Worm (Caenorhabditis elegans) whole organism, young adult: ENCODE results near the gene ilys-6.

ENCODE experiments used
- B0336.3 ChIP-seq: fragments of 200-800 bp; sonication (Bioruptor generic); IDR thresholded peaks from 2 replicates; pipeline ENCODE4 v1.3.6; 2022; ENCODE audit warnings: missing genetic modification characterization, missing compliant biosample characterization
- D2030.7 ChIP-seq: fragments of 200-800 bp; sonication (Bioruptor generic); IDR thresholded peaks from 2 replicates; pipeline ENCODE4 v1.3.6; 2022; ENCODE audit warnings: missing genetic modification reagents, missing genetic modification characterization, missing compliant biosample characterization
- F33H1.4 ChIP-seq: fragments of 200-800 bp; sonication (Bioruptor generic); IDR thresholded peaks from 2 replicates; pipeline ENCODE4 v1.3.6; 2022; ENCODE audit warnings: missing genetic modification reagents, missing genetic modification characterization, missing compliant biosample characterization
- F39B2.1 ChIP-seq: fragments of 200-800 bp; sonication (Bioruptor generic); IDR thresholded peaks from 2 replicates; pipeline ENCODE4 v1.3.6; 2022; ENCODE audit warnings: missing genetic modification reagents, missing genetic modification characterization, missing compliant biosample characterization
- F52B5.7 ChIP-seq: sonication (generic microtip); optimal IDR thresholded peaks from 2 replicates; lab custom pipeline; 2016; ENCODE audit warnings: mild to moderate bottlenecking, missing genetic modification characterization, missing compliant biosample characterization
- F55B11.4 ChIP-seq: sonication (generic microtip); optimal IDR thresholded peaks from 2 replicates; lab custom pipeline; 2016; ENCODE audit warnings: missing compliant biosample characterization, missing genetic modification characterization, borderline replicate concordance; ENCODE audit not compliant: insufficient read depth
- F57A8.1 ChIP-seq: fragments of 200-800 bp; sonication (Bioruptor generic); optimal IDR thresholded peaks from 2 replicates; lab custom pipeline; 2018; ENCODE audit warnings: mild to moderate bottlenecking, missing genetic modification characterization, moderate library complexity, missing compliant biosample characterization
- F57C9.4 ChIP-seq: sonication (generic microtip); optimal IDR thresholded peaks from 2 replicates; lab custom pipeline; 2017; ENCODE audit warnings: mild to moderate bottlenecking, missing genetic modification characterization, missing compliant biosample characterization
- K11D2.4 ChIP-seq: fragments of 200-800 bp; sonication (Bioruptor generic); IDR thresholded peaks from 2 replicates; pipeline ENCODE4 v1.3.6; 2022; ENCODE audit warnings: missing genetic modification reagents, missing genetic modification characterization, missing compliant biosample characterization
- Y67H2A.10 ChIP-seq: fragments of 200-800 bp; sonication (Bioruptor generic); conservative IDR thresholded peaks from 2 replicates; pipeline ENCODE4 v1.3.6; 2022; ENCODE audit warnings: missing genetic modification reagents, missing genetic modification characterization, missing compliant biosample characterization
- Y79H2A.3 ChIP-seq: fragments of 200-800 bp; sonication (Bioruptor generic); conservative IDR thresholded peaks from 2 replicates; pipeline ENCODE4 v1.3.6; 2022; ENCODE audit warnings: missing genetic modification reagents, missing genetic modification characterization, missing compliant biosample characterization
- ZK185.1 ChIP-seq: sonication (generic microtip); optimal IDR thresholded peaks from 2 replicates; lab custom pipeline; 2016; ENCODE audit warnings: mild to moderate bottlenecking, missing genetic modification characterization, missing compliant biosample characterization; ENCODE audit not compliant: poor library complexity, severe bottlenecking
- ama-1 ChIP-seq, 3 experiments: fragments of 150-350 bp in 1 of 3; sonication (generic microtip) in 2 of 3; optimal IDR thresholded peaks; 2 replicates each; lab custom pipeline; 2014 to 2018; ENCODE audit warnings: missing biosample characterization in 2 of 3, missing genetic modification characterization in 2 of 3, missing genetic modification reagents in 2 of 3
- athp-1 ChIP-seq: sonication (generic microtip); optimal IDR thresholded peaks from 2 replicates; lab custom pipeline; 2017; ENCODE audit warnings: mild to moderate bottlenecking, missing genetic modification characterization, missing compliant biosample characterization
- attf-6 ChIP-seq: fragments of 200-800 bp; sonication (Bioruptor generic); IDR thresholded peaks from 2 replicates; pipeline ENCODE4 v1.3.6; 2022; ENCODE audit warnings: missing genetic modification reagents, missing genetic modification characterization, missing compliant biosample characterization
- bed-2 ChIP-seq: fragments of 200-800 bp; sonication (Bioruptor generic); IDR thresholded peaks from 2 replicates; pipeline ENCODE4 v1.3.6; 2022; ENCODE audit warnings: missing genetic modification reagents, missing genetic modification characterization, missing compliant biosample characterization
- cebp-1 ChIP-seq, 2 experiments: fragments of 200-800 bp in 1 of 2; sonication (Bioruptor generic) in 1 of 2; sonication (generic microtip) in 1 of 2; IDR thresholded peaks in 1 of 2; optimal IDR thresholded peaks in 1 of 2; 2 replicates each; pipeline versions ENCODE4 v1.3.6 to Lab custom; 2017 to 2022; ENCODE audit warnings: missing compliant biosample characterization in 2 of 2, missing genetic modification characterization in 2 of 2, mild to moderate bottlenecking in 1 of 2, missing genetic modification reagents in 1 of 2, moderate library complexity in 1 of 2
- ceh-91 ChIP-seq: fragments of 200-800 bp; sonication (Bioruptor generic); IDR thresholded peaks from 2 replicates; pipeline ENCODE4 v1.3.6; 2022; ENCODE audit warnings: missing genetic modification reagents, missing genetic modification characterization, missing compliant biosample characterization
- dpff-1 ChIP-seq: sonication (generic microtip); optimal IDR thresholded peaks from 2 replicates; lab custom pipeline; 2017; ENCODE audit warnings: mild to moderate bottlenecking, missing genetic modification characterization, missing compliant biosample characterization
- dpl-1 ChIP-seq: fragments of 150-350 bp; optimal IDR thresholded peaks from 2 replicates; lab custom pipeline; 2014; ENCODE audit warnings: missing biosample characterization, missing genetic modification reagents, missing genetic modification characterization
- egl-18 ChIP-seq: fragments of 200-800 bp; sonication (Bioruptor generic); IDR thresholded peaks from 2 replicates; pipeline ENCODE4 v1.3.6; 2022; ENCODE audit warnings: missing genetic modification reagents, missing genetic modification characterization, missing compliant biosample characterization
- fkh-3 ChIP-seq: sonication (generic microtip); optimal IDR thresholded peaks from 2 replicates; lab custom pipeline; 2016; ENCODE audit warnings: mild to moderate bottlenecking, missing genetic modification characterization, missing compliant biosample characterization
- him-1 ChIP-seq: sonication (generic microtip); optimal IDR thresholded peaks from 2 replicates; lab custom pipeline; 2016; ENCODE audit warnings: missing genotype, missing genetic modification reagents, missing genetic modification characterization, missing compliant biosample characterization
- hlh-12 ChIP-seq: sonication (generic microtip); optimal IDR thresholded peaks from 2 replicates; lab custom pipeline; 2016; ENCODE audit warnings: missing genetic modification characterization, missing compliant biosample characterization
- hmg-1.2 ChIP-seq: fragments of 200-800 bp; sonication (Bioruptor generic); IDR thresholded peaks from 2 replicates; pipeline ENCODE4 v1.3.6; 2022; ENCODE audit warnings: missing genetic modification reagents, missing genetic modification characterization, missing compliant biosample characterization
- hmg-20 ChIP-seq: fragments of 200-800 bp; sonication (Bioruptor generic); IDR thresholded peaks from 2 replicates; pipeline ENCODE4 v1.3.6; 2022; ENCODE audit warnings: missing genetic modification reagents, missing genetic modification characterization, missing compliant biosample characterization
- lag-1 ChIP-seq: fragments of 200-800 bp; sonication (Bioruptor generic); IDR thresholded peaks from 2 replicates; pipeline ENCODE4 v1.3.6; 2022; ENCODE audit warnings: missing genetic modification reagents, missing genetic modification characterization, missing compliant biosample characterization
- lin-35 ChIP-seq, 3 experiments: fragments of 150-350 bp in 2 of 3; sonication (generic microtip) in 1 of 3; optimal IDR thresholded peaks; 2 replicates each; lab custom pipeline; 2014 to 2018; ENCODE audit warnings: missing biosample characterization in 3 of 3, missing genetic modification characterization in 3 of 3, missing genetic modification reagents in 3 of 3
- lin-40 ChIP-seq: sonication (generic microtip); optimal IDR thresholded peaks from 2 replicates; lab custom pipeline; 2016; ENCODE audit warnings: missing genetic modification characterization, mild to moderate bottlenecking, missing compliant biosample characterization, missing genotype, missing genetic modification reagents
- lin-54 ChIP-seq: fragments of 200-800 bp; sonication (Bioruptor generic); optimal IDR thresholded peaks from 2 replicates; lab custom pipeline; 2018; ENCODE audit warnings: mild to moderate bottlenecking, missing genetic modification characterization, missing compliant biosample characterization
- lsy-27 ChIP-seq: sonication (generic microtip); optimal IDR thresholded peaks from 2 replicates; lab custom pipeline; 2017; ENCODE audit warnings: missing genetic modification characterization, mild to moderate bottlenecking, missing compliant biosample characterization, antibody characterized with exemption, missing genotype, borderline replicate concordance; ENCODE audit not compliant: insufficient read depth
- madf-8 ChIP-seq: fragments of 200-800 bp; sonication (Bioruptor generic); conservative IDR thresholded peaks from 2 replicates; pipeline ENCODE4 v1.3.6; 2022; ENCODE audit warnings: missing genetic modification reagents, missing genetic modification characterization, missing compliant biosample characterization
- mes-4 ChIP-seq: sonication (generic microtip); optimal IDR thresholded peaks from 2 replicates; lab custom pipeline; 2016; ENCODE audit warnings: missing genotype, missing genetic modification characterization, missing compliant biosample characterization
- mxl-1 ChIP-seq: sonication (generic microtip); optimal IDR thresholded peaks from 2 replicates; lab custom pipeline; 2016; ENCODE audit warnings: missing genetic modification characterization, missing compliant biosample characterization
- nhr-27 ChIP-seq: fragments of 200-800 bp; sonication (Bioruptor generic); optimal IDR thresholded peaks from 2 replicates; lab custom pipeline; 2018; ENCODE audit warnings: mild to moderate bottlenecking, missing genetic modification characterization, moderate library complexity, missing compliant biosample characterization
- nhr-80 ChIP-seq: sonication (generic microtip); optimal IDR thresholded peaks from 2 replicates; lab custom pipeline; 2016; ENCODE audit warnings: missing genetic modification characterization, missing compliant biosample characterization
- pbrm-1 ChIP-seq: fragments of 200-800 bp; sonication (Bioruptor generic); IDR thresholded peaks from 2 replicates; pipeline ENCODE4 v1.3.6; 2022; ENCODE audit warnings: missing genetic modification reagents, missing genetic modification characterization, missing compliant biosample characterization
- sdz-38 ChIP-seq: sonication (generic microtip); optimal IDR thresholded peaks from 2 replicates; lab custom pipeline; 2016; ENCODE audit warnings: missing genotype, missing genetic modification characterization, missing compliant biosample characterization
- snpc-1.3 ChIP-seq: sonication (generic microtip); optimal IDR thresholded peaks from 2 replicates; lab custom pipeline; 2017; ENCODE audit warnings: missing genetic modification characterization, mild to moderate bottlenecking, missing compliant biosample characterization, antibody characterized with exemption, moderate library complexity, missing genotype, missing genetic modification reagents; ENCODE audit not compliant: insufficient read depth
- snpc-4 ChIP-seq, 5 experiments: fragments of 150-350 bp in 1 of 5; sonication (generic microtip) in 4 of 5; optimal IDR thresholded peaks; 2 replicates each; lab custom pipeline; 2014 to 2018; ENCODE audit warnings: missing genetic modification characterization in 5 of 5, missing biosample characterization in 3 of 5, antibody characterized with exemption in 2 of 5, mild to moderate bottlenecking in 2 of 5, missing compliant biosample characterization in 2 of 5, missing genotype in 2 of 5, moderate library complexity in 2 of 5, missing genetic modification reagents in 1 of 5
- sptf-2 ChIP-seq: fragments of 200-800 bp; sonication (Bioruptor generic); optimal IDR thresholded peaks from 2 replicates; lab custom pipeline; 2018; ENCODE audit warnings: mild to moderate bottlenecking, missing genetic modification characterization, missing compliant biosample characterization
- tbp1 ChIP-seq: fragments of 200-800 bp; sonication (Bioruptor generic); optimal IDR thresholded peaks from 2 replicates; lab custom pipeline; 2018; ENCODE audit warnings: mild to moderate bottlenecking, missing genetic modification characterization, missing compliant biosample characterization
- tlf-1 ChIP-seq: fragments of 200-800 bp; sonication (Bioruptor generic); optimal IDR thresholded peaks from 2 replicates; lab custom pipeline; 2018; ENCODE audit warnings: mild to moderate bottlenecking, missing genetic modification characterization, missing compliant biosample characterization
- unc-62 ChIP-seq: fragments of 150-350 bp; optimal IDR thresholded peaks from 2 replicates; lab custom pipeline; 2014; ENCODE audit warnings: missing biosample characterization, missing genetic modification reagents, missing genetic modification characterization
- ztf-18 ChIP-seq: sonication (generic microtip); optimal IDR thresholded peaks from 2 replicates; lab custom pipeline; 2016; ENCODE audit warnings: missing genotype, mild to moderate bottlenecking, missing genetic modification characterization, missing compliant biosample characterization
- ztf-28 ChIP-seq: fragments of 200-800 bp; sonication (Bioruptor generic); IDR thresholded peaks from 2 replicates; pipeline ENCODE4 v1.3.6; 2022; ENCODE audit warnings: missing genetic modification reagents, missing genetic modification characterization, missing compliant biosample characterization
- ztf-6 ChIP-seq: fragments of 200-800 bp; sonication (Bioruptor generic); IDR thresholded peaks from 2 replicates; pipeline ENCODE4 v1.3.6; 2022; ENCODE audit warnings: missing genetic modification reagents, missing genetic modification characterization, missing compliant biosample characterization

ilys-6 gene

ce11 chrIV:4047628-4048027 lies 15.8 kb downstream of the ilys-6 start (continued):
- TF ChIP-seq lag-1 = no peak
- peak; percentile 21; the same call in 1 of the 2 replicates for TF ChIP-seq F33H1.4 (GFP tag; lab: Robert Waterston, UW)
- TF ChIP-seq Y79H2A.3 (GFP tag; lab: Robert Waterston, UW) = no peak; the same call in none of the 2 replicates
- TF ChIP-seq sdz-38 (tag; lab: Kevin White, UChicago) = no peak
- peak; percentile 67 for TF ChIP-seq B0336.3 (GFP tag; lab: Robert Waterston, UW)
- TF ChIP-seq bed-2 = no peak
- TF ChIP-seq D2030.7 (GFP tag; lab: Robert Waterston, UW) = peak; percentile 38; the same call in 1 of the 2 replicates
- no peak for TF ChIP-seq cebp-1 (GFP tag; IDR thresholded peaks at IDR 0.05; lab: Robert Waterston, UW)
- peak; percentile 48 for TF ChIP-seq cebp-1 (tag; optimal IDR thresholded peaks at IDR 0.05; lab: Kevin White, UChicago)
- TF ChIP-seq ztf-18 (tag; lab: Kevin White, UChicago) = peak; percentile 74
- TF ChIP-seq ZK185.1 (tag; lab: Kevin White, UChicago) = no peak
- TF ChIP-seq mes-4 (tag; lab: Kevin White, UChicago) = no peak
- TF ChIP-seq F55B11.4 (tag; lab: Kevin White, UChicago) = no peak
- TF ChIP-seq Y67H2A.10 (GFP tag; lab: Robert Waterston, UW) = no peak
- TF ChIP-seq madf-8 (GFP tag; lab: Robert Waterston, UW) = no peak
- TF ChIP-seq F57C9.4 (tag; lab: Kevin White, UChicago) = no peak
- no peak for TF ChIP-seq dpff-1
- peak; percentile 38 for TF ChIP-seq hmg-1.2
- TF ChIP-seq nhr-80 = no peak
- no peak for TF ChIP-seq lin-40 (tag; lab: Kevin White, UChicago)
- no peak for TF ChIP-seq ztf-6 (GFP tag; lab: Robert Waterston, UW)
- TF ChIP-seq snpc-4 (GFP tag; optimal IDR thresholded peaks at IDR 0.05; lab: Kevin White, UChicago) = no peak
- peak in 1 of 4 experiments; percentile 33 for TF ChIP-seq snpc-4 (tag; optimal IDR thresholded peaks at IDR 0.05; lab: Kevin White, UChicago)
- TF ChIP-seq athp-1 (tag; lab: Kevin White, UChicago) = peak; percentile 86
- TF ChIP-seq hlh-12 = no peak
- TF ChIP-seq fkh-3 (tag; lab: Kevin White, UChicago) = no peak
- peak; percentile 57 for TF ChIP-seq him-1 (tag; lab: Kevin White, UChicago)
- peak; percentile 6 for TF ChIP-seq mxl-1 (tag; lab: Kevin White, UChicago)
- no peak for TF ChIP-seq lsy-27
- TF ChIP-seq ceh-91 (GFP tag; lab: Robert Waterston, UW) = no peak
- TF ChIP-seq attf-6 = peak; percentile 74
- no peak for TF ChIP-seq F39B2.1 (GFP tag; lab: Robert Waterston, UW)
- no peak for TF ChIP-seq snpc-1.3 (tag; lab: Kevin White, UChicago)
- TF ChIP-seq, all 124 proteins: peak for 40

DNA sequence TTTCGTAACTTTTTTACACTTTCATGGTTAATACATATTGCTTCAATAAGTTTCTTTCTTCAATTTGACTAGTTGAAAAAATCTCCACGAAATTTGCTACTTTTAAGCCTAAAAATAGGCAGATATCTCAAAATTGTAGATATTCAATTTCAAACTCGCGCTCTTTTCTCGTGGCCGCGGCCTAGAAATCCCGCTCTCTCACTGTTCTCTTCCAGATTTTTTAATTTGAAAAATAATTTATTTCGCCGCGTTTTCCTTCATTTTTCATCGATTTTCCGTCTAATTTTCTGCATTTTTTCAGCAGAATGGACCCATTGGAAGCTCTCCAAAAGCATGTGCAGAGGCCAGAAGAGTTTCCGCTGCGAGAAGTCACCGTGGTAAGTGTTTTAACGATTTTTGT lies 21.2 kb downstream of the ilys-6 start, which contains the start of gene cdc-73:
Gene cdc-73 (plus strand): TSS at position 302 of the 400 bp plus-strand sequence.
- TF ChIP-seq K11D2.4 (GFP tag; lab: Robert Waterston, UW) (no peak), lin-35 (GFP tag; optimal IDR thresholded peaks at IDR 0.05; lab: Kevin White, UChicago) (peak in 1 of 3 experiments; percentile 60), tbp1 (GFP tag; lab: Kevin White, UChicago) (no peak), F52B5.7 (no peak), pbrm-1 (GFP tag; lab: Robert Waterston, UW) (no peak), tlf-1 (no peak), cebp-1 (GFP tag; IDR thresholded peaks at IDR 0.05; lab: Robert Waterston, UW) (no peak), cebp-1 (tag; optimal IDR thresholded peaks at IDR 0.05; lab: Kevin White, UChicago) (no peak), nhr-27 (tag; lab: Kevin White, UChicago) (no peak), ama-1 (optimal IDR thresholded peaks at IDR 0.05; lab: Kevin White, UChicago) (no peak), ama-1 (GFP tag; optimal IDR thresholded peaks at IDR 0.05; lab: Kevin White, UChicago) (no peak), dpl-1 (peak; percentile 75), hmg-20 (GFP tag; lab: Robert Waterston, UW) (no peak), ztf-28 (GFP tag; lab: Robert Waterston, UW) (peak; percentile 70; the same call in 1 of the 2 replicates), ztf-6 (GFP tag; lab: Robert Waterston, UW) (no peak), lin-54 (GFP tag; lab: Kevin White, UChicago) (peak; percentile 91), egl-18 (GFP tag; lab: Robert Waterston, UW) (no peak), ztf-18 (tag; lab: Kevin White, UChicago) (peak; percentile 21), unc-62 (GFP tag; lab: Kevin White, UChicago) (no peak), F57A8.1 (GFP tag; lab: Kevin White, UChicago) (no peak), sptf-2 (GFP tag; lab: Kevin White, UChicago) (no peak)
